Worm (Caenorhabditis elegans) whole organism, L4/young adult: ENCODE data around the gene tbc-13.

Experiments used
- W03F9.2 ChIP-seq: fragments of 150-350 bp; optimal IDR thresholded peaks from 2 replicates; lab custom pipeline; 2014; ENCODE audit warnings: missing biosample characterization, missing genetic modification characterization
- dao-5 ChIP-seq: sonication (generic microtip); optimal IDR thresholded peaks from 2 replicates; lab custom pipeline; 2016; ENCODE audit warnings: missing genotype, missing genetic modification characterization, moderate library complexity, missing compliant biosample characterization
- him-1 ChIP-seq: sonication (generic microtip); optimal IDR thresholded peaks from 2 replicates; lab custom pipeline; 2016; ENCODE audit warnings: missing genotype, missing genetic modification reagents, missing genetic modification characterization, missing compliant biosample characterization

tbc-13 gene

DNA sequence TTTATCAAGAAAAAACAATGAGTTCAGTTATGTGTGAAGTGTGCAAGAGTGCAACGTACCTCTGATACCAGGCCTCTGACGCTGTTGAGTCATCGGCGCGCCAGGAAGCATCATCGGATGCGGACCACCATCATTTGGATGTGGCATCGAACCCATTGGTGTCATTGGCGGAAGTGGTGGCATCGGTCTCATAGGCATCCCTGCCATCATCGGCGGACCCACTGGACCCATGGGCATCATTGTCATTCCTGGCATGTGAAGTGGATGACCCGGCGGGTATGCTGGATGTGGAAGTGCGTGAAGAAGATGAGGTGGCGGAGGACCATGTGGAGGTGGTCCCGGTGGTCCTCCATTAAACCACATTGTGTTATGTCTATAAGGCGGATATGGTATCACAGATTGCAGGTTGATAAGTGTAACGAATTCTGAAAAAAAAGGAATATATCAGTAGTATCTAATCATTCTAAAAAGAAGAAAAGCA, 40.5 kb downstream of the tbc-13 start, which contains the start of gene scd-1:
Gene scd-1 (minus strand): TSS at position 431 of the 481 bp plus-strand sequence.
- no peak for TF ChIP-seq W03F9.2 (tag; lab: Kevin White, UChicago)
- TF ChIP-seq dao-5 (tag; lab: Kevin White, UChicago) = no peak
- no peak for TF ChIP-seq him-1 (tag; lab: Kevin White, UChicago)

DNA sequence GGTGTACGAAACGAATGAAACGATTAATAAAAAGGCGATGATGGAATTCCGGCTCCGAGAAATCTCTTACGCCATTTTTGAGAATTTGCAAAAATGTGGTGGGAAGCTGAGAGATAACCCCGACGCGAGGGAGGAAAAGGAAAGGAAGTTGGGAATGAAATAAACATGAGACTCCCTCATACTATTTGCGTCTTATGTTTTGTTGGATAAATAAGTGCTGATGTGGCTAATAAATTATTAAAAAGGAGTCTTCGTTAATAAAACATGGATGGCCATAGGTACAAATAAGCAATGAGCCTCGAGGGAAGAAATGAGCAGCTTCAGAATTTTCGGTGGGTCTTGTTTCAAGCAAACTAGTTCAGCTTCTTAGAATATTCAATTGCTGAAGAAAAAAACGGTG, 47.6 kb downstream of the tbc-13 start:
- TF ChIP-seq him-1 (tag; lab: Kevin White, UChicago) = no peak
- TF ChIP-seq dao-5 (tag; lab: Kevin White, UChicago) = no peak
- TF ChIP-seq W03F9.2 (tag; lab: Kevin White, UChicago) = no peak

DNA sequence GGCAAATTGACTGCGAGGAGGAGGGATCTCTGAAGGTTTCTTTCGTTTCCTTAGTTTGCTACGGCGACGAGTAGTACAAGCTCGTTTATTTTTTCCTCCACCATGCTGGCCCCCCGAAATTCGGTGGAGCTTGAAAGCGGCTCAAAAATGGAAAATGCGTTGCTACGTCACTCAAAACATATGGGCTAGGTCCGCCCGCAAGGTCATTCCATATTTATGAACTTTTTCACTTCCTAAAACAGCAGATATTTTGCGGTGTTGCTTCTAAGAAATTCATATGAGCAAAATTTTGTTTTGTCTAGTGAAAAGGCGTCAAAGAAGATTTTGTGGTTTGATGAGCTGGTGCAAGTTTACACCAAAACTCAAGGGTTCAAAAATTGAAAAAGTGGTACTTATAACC, 49.6 kb downstream of the tbc-13 start:
- no peak for TF ChIP-seq W03F9.2 (tag; lab: Kevin White, UChicago)
- no peak for TF ChIP-seq dao-5 (tag; lab: Kevin White, UChicago)

DNA sequence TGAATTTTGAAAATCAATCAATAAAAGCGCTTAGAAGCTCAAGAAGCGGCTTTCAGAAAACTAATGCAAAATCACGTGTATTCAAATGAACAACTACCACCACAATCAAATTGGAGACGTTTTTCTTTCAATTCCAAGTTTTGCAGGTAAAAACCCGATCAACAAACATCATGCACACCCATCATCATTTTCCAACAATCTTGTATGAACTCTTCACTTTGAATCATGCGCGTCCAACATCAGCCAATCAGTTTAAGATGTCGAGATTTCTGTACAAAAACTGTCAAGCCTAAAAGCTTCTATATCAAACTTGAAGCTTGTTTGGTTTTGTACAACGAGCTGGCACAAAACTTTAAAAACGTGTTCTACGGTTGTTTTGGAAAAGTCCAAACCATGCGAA, 53.9 kb downstream of the tbc-13 start:
- TF ChIP-seq W03F9.2 (tag; lab: Kevin White, UChicago) = no peak
- no peak for TF ChIP-seq dao-5 (tag; lab: Kevin White, UChicago)
- no peak for TF ChIP-seq him-1 (tag; lab: Kevin White, UChicago)
